Fruit fly (Drosophila melanogaster): ENCODE results near the gene CtsK1.
A peak's percentile ranks its signal among the peaks of the same experiment; 100 is the strongest.

The CtsK1 gene

dm6 chr3L:13973377-13974111, 20.5 kb upstream of the CtsK1 start, which contains the start of the genes CG13738 and Hsc70-1 (continued):
- TF ChIP-seq kni (GFP tag; optimal IDR thresholded peaks at IDR 0.05) (no peak), pho (GFP tag; optimal IDR thresholded peaks at IDR 0.05) (no peak), so (GFP tag; IDR thresholded peaks at IDR 0.05) (no peak), CG18764 (GFP tag; optimal IDR thresholded peaks at IDR 0.05) (no peak), CG11093 (GFP tag; IDR thresholded peaks at IDR 0.05) (no peak), CG3726 (GFP tag; IDR thresholded peaks at IDR 0.05) (0 out of 3 replicates have a peak, but pooled peaks have one; percentile 41), dysf (GFP tag; IDR thresholded peaks at IDR 0.05) (no peak), hb (GFP tag; IDR thresholded peaks at IDR 0.05; ENCODE audit: partially characterized antibody) (no peak), CG14710 (tag; optimal IDR thresholded peaks at IDR 0.05) (no peak), eyg (GFP tag; optimal IDR thresholded peaks at IDR 0.05) (no peak), CG9215 (GFP tag; IDR thresholded peaks at IDR 0.05) (no peak)

dm6 chr3L:13982516-13982915, 11.5 kb upstream of the CtsK1 start:
- TF ChIP-seq nmo (GFP tag; optimal IDR thresholded peaks at IDR 0.05) (no peak), Hr39 (optimal IDR thresholded peaks at IDR 0.05) (peak; percentile 68), Vsx1 (GFP tag; optimal IDR thresholded peaks at IDR 0.05) (no peak), CG12219 (GFP tag; optimal IDR thresholded peaks at IDR 0.05) (no peak), Poxn (GFP tag; IDR thresholded peaks at IDR 0.05) (no peak)

dm6 chr3L:13986330-13986729, 7.7 kb upstream of the CtsK1 start, which contains the start of gene CG17362:
CG17362 (plus strand) TSS chr3L:13986620.
- TF ChIP-seq CG17359 (tag; optimal IDR thresholded peaks at IDR 0.05) (no peak), CG15514 (GFP tag; optimal IDR thresholded peaks at IDR 0.05) (peak; percentile 24), CG1602 (GFP tag; optimal IDR thresholded peaks at IDR 0.05) (no peak), Antp (GFP tag; optimal IDR thresholded peaks at IDR 0.05) (no peak), B-H2 (GFP tag; optimal IDR thresholded peaks at IDR 0.05) (peak; percentile 4), usp (GFP tag; optimal IDR thresholded peaks at IDR 0.05) (no peak), schlank (tag; optimal IDR thresholded peaks at IDR 0.05) (peak; percentile 17), CG2202 (tag; optimal IDR thresholded peaks at IDR 0.05) (no peak), Atf-2 (GFP tag; optimal IDR thresholded peaks at IDR 0.05) (no peak), CG10543 (GFP tag; optimal IDR thresholded peaks at IDR 0.05) (peak; percentile 17), CG2120 (GFP tag; optimal IDR thresholded peaks at IDR 0.05) (peak; percentile 14), Dbx (GFP tag; IDR thresholded peaks at IDR 0.05) (no peak), HHEX (GFP tag; optimal IDR thresholded peaks at IDR 0.05) (peak; percentile 28), CG15011 (GFP tag; optimal IDR thresholded peaks at IDR 0.05) (peak; percentile 13), pnt (GFP tag; optimal IDR thresholded peaks at IDR 0.05) (no peak), Atf6 (GFP tag; IDR thresholded peaks at IDR 0.05) (peak; percentile 21; the same call in 1 of the 2 replicates), Meics (GFP tag; optimal IDR thresholded peaks at IDR 0.05) (peak; percentile 45), caup (GFP tag; optimal IDR thresholded peaks at IDR 0.05; ENCODE audit: severe bottlenecking) (no peak), Scr (GFP tag; IDR thresholded peaks at IDR 0.05; ENCODE audit: partially characterized antibody) (no peak), Doc3 (GFP tag; IDR thresholded peaks at IDR 0.05; ENCODE audit: partially characterized antibody) (no peak), CG18599 (GFP tag; optimal IDR thresholded peaks at IDR 0.05) (peak; percentile 73), CG13287 (GFP tag; IDR thresholded peaks at IDR 0.05; ENCODE audit: partially characterized antibody) (no peak), CG9876 (GFP tag; optimal IDR thresholded peaks at IDR 0.05) (no peak), MESR4 (GFP tag; optimal IDR thresholded peaks at IDR 0.05) (no peak), CG17361 (GFP tag; IDR thresholded peaks at IDR 0.05) (no peak), CG6813 (GFP tag; optimal IDR thresholded peaks at IDR 0.05) (peak; percentile 18), Hmr (GFP tag; optimal IDR thresholded peaks at IDR 0.05) (peak; percentile 37), Ets65A (GFP tag) (peak; percentile 41), chinmo (GFP tag; IDR thresholded peaks at IDR 0.05; ENCODE audit: partially characterized antibody) (no peak), pita (GFP tag; optimal IDR thresholded peaks at IDR 0.05) (no peak), az2 (GFP tag; optimal IDR thresholded peaks at IDR 0.05) (no peak)

Measured in whole organism, embryonic.